Worm (Caenorhabditis elegans): ENCODE results near the gene dpy-7.

- TF ChIP-seq W03F9.2 (tag; optimal IDR thresholded peaks at IDR 0.05) = no peak
- TF ChIP-seq him-1 (tag; optimal IDR thresholded peaks at IDR 0.05) = no peak
These were observed 35.8 kb upstream of the dpy-7 start, which contains the start of the genes unc-98 and F08C6.18 for ce11 chrX:7573572-7573628.
